Worm (Caenorhabditis elegans): Measurements from ENCODE around the gene R05C11.2.

DNA sequence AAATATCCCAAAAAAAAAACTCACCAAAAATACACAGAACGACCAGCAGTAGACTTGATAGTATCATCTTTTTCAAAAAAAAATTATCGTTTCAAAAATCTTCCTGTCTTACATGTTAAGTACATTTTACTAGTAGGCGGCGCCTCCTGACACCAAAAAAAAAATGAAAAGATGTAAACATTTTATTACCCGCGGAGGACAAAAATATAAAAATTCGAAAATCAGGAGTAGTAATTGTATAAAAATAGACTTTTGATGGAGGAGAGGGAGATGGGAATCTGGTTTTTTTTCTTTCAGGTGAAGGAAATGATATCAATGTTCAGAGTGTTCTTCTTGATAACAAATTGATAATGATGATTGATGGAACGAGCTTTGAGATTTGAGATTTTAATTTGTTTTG, 43.9 kb upstream of the R05C11.2 start, which contains the start of gene C23H5.15:
- TF ChIP-seq ceh-82 (tag; optimal IDR thresholded peaks at IDR 0.05) (no peak), nhr-12 (tag; optimal IDR thresholded peaks at IDR 0.05) (no peak), blmp-1 (tag; optimal IDR thresholded peaks at IDR 0.05; ENCODE audit: insufficient read depth) (no peak), ama-1 (optimal IDR thresholded peaks at IDR 0.05) (no peak)

Measured in whole organism, L2 larva.